Fruit fly (Drosophila melanogaster) whole organism, embryonic: ENCODE data around the gene CG45066.

Experiments
- CG13624 ChIP-seq: fragments of 200-800 bp; sonication (Bioruptor generic); optimal IDR thresholded peaks from 2 replicates; lab custom pipeline; 2016; ENCODE audit warnings: missing biosample characterization, missing genetic modification characterization
- CG16815 ChIP-seq: fragments of 200-800 bp; sonication (Bioruptor generic); optimal IDR thresholded peaks from 3 replicates; lab custom pipeline; 2017; ENCODE audit warnings: missing biosample characterization, mild to moderate bottlenecking, missing genetic modification characterization
- eyg ChIP-seq: fragments of 200-800 bp; sonication (Bioruptor generic); optimal IDR thresholded peaks from 3 replicates; lab custom pipeline; 2016; ENCODE audit warnings: missing biosample characterization, missing genetic modification characterization
- her ChIP-seq: fragments of 200-800 bp; sonication (Bioruptor generic); optimal IDR thresholded peaks from 2 replicates; lab custom pipeline; 2016; ENCODE audit warnings: missing biosample characterization, missing genetic modification characterization
- lov ChIP-seq, 2 experiments: fragments of 200-800 bp in 1 of 2; fragments of >200 bp in 1 of 2; sonication (Bioruptor generic) in 1 of 2; IDR thresholded peaks in 1 of 2; optimal IDR thresholded peaks in 1 of 2; 2 replicates in 1 of 2; 3 replicates in 1 of 2; pipeline versions ENCODE4 v1.3.6 to Lab custom; 2017 to 2022; ENCODE audit warnings: missing biosample characterization in 1 of 2, missing genetic modification characterization in 1 of 2
- mld ChIP-seq: fragments of 200-800 bp; sonication (Bioruptor generic); IDR thresholded peaks from 3 replicates; pipeline ENCODE4 v1.3.6; 2022; ENCODE audit warnings: missing biosample characterization, missing genetic modification characterization; ENCODE audit not compliant: partially characterized antibody
- slp2 ChIP-seq: fragments of 200-800 bp; sonication (Bioruptor generic); optimal IDR thresholded peaks from 2 replicates; lab custom pipeline; 2016; ENCODE audit warnings: missing biosample characterization, missing genetic modification characterization

DNA sequence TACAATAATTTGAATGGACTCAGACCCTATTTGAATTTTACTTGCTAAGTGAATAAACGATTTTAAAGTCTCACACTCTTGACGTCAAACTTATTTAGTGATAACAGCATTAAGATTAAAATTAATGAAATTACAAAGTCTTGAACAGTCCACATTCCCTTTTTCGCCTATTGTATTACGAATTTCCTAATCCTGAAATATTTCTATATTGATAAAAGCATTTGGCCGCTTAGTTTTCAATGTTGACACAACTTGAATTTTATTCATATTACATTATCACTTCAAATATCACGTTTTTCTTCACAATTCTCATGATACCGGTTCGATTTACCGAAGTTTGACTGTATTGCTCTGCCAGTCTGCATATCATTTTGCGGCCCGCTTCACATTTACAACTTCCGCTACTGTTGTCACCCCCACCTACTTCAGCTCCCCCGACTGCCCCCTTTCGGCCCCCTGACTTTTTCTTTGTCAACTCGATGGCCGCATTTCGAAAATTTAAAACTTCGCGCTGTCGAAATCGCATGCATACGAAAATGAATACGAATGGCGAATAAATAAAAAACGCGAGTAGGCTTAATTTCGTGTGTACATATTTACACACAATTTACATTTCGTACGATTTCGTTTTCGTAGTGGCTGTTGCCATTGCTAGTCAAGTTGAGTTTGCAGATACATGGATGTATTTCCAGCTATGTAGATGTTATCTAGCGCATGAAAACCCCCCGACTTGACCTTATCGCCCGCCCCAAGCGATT, 32.5 kb downstream of the CG45066 start:
- no peak for TF ChIP-seq slp2 (GFP tag; lab: Kevin White, UChicago)
- TF ChIP-seq lov (optimal IDR thresholded peaks at IDR 0.05; lab: Kevin White, UChicago), result no peak
- no peak for TF ChIP-seq lov (GFP tag; IDR thresholded peaks at IDR 0.05; lab: Robert Waterston, UW)
- TF ChIP-seq mld (GFP tag; lab: Robert Waterston, UW), result no peak
- TF ChIP-seq CG16815, result no peak
- no peak for TF ChIP-seq eyg
- no peak for TF ChIP-seq her (GFP tag; lab: Kevin White, UChicago)
- TF ChIP-seq CG13624 (GFP tag; lab: Kevin White, UChicago), result no peak
